Fruit fly (Drosophila melanogaster): ENCODE data around the gene CG7886.

Gene CG7886

dm6 chr3R:14654976-14655896 lies 12.9 kb upstream of the CG7886 start (continued):
- peak; percentile 96 for TF ChIP-seq sqz (GFP tag; optimal IDR thresholded peaks at IDR 0.05)
- peak; percentile 84 for TF ChIP-seq CG34422 (GFP tag; IDR thresholded peaks at IDR 0.05)
- peak; percentile 82 for TF ChIP-seq CG31441 (GFP tag; IDR thresholded peaks at IDR 0.05)
- TF ChIP-seq bigmax (GFP tag; optimal IDR thresholded peaks at IDR 0.05): peak; percentile 56
- TF ChIP-seq Hsf (GFP tag; optimal IDR thresholded peaks at IDR 0.05): peak; percentile 92
- TF ChIP-seq ranshi (GFP tag; IDR thresholded peaks at IDR 0.05): peak; percentile 94
- TF ChIP-seq CG4730 (GFP tag; IDR thresholded peaks at IDR 0.05): peak; percentile 82
- peak; percentile 95 for TF ChIP-seq CG18619 (GFP tag; optimal IDR thresholded peaks at IDR 0.05)
- TF ChIP-seq CG8478 (optimal IDR thresholded peaks at IDR 0.05): no peak
- peak; percentile 85 for TF ChIP-seq CG11247 (GFP tag; IDR thresholded peaks at IDR 0.05)
- peak; percentile 93 for TF ChIP-seq CG12219 (GFP tag; optimal IDR thresholded peaks at IDR 0.05)
- peak; percentile 89 for TF ChIP-seq ATbp (GFP tag; optimal IDR thresholded peaks at IDR 0.05)
- peak; percentile 93 for TF ChIP-seq oc (tag; optimal IDR thresholded peaks at IDR 0.05)
- peak; percentile 96 for TF ChIP-seq Hmr (GFP tag; optimal IDR thresholded peaks at IDR 0.05)
- TF ChIP-seq CG10366 (GFP tag; IDR thresholded peaks at IDR 0.05): peak; percentile 92
- TF ChIP-seq Sry-δ (GFP tag; optimal IDR thresholded peaks at IDR 0.05): peak; percentile 79
- peak; percentile 84 for TF ChIP-seq CG12942 (GFP tag; optimal IDR thresholded peaks at IDR 0.05)
- peak; percentile 88 for TF ChIP-seq CG6175 (GFP tag; IDR thresholded peaks at IDR 0.05)
- TF ChIP-seq CG13775 (GFP tag; optimal IDR thresholded peaks at IDR 0.05): peak; percentile 92
- peak; percentile 64 for TF ChIP-seq btn (GFP tag; optimal IDR thresholded peaks at IDR 0.05)
- TF ChIP-seq kay (GFP tag; optimal IDR thresholded peaks at IDR 0.05): peak; percentile 87
- peak; percentile 83 for TF ChIP-seq CG9876 (GFP tag; optimal IDR thresholded peaks at IDR 0.05)
- peak; percentile 61 for TF ChIP-seq Ets97D (GFP tag; optimal IDR thresholded peaks at IDR 0.05)
- peak; percentile 73 for TF ChIP-seq Dref (GFP tag; IDR thresholded peaks at IDR 0.05)
- TF ChIP-seq Poxn (GFP tag; IDR thresholded peaks at IDR 0.05): peak; percentile 70
- TF ChIP-seq Awh (GFP tag; IDR thresholded peaks at IDR 0.05): peak; percentile 88
- peak; percentile 69 for TF ChIP-seq Adf1 (GFP tag; IDR thresholded peaks at IDR 0.05)
- TF ChIP-seq CG32532 (GFP tag; IDR thresholded peaks at IDR 0.05): peak; percentile 95
- peak; percentile 93 for TF ChIP-seq CG1529 (GFP tag; optimal IDR thresholded peaks at IDR 0.05)
- no peak for TF ChIP-seq CG1832 (GFP tag; optimal IDR thresholded peaks at IDR 0.05)
- TF ChIP-seq gro (GFP tag; optimal IDR thresholded peaks at IDR 0.05): peak; percentile 94
- TF ChIP-seq exex (tag; optimal IDR thresholded peaks at IDR 0.05): peak; percentile 83
- TF ChIP-seq CG31224 (GFP tag; IDR thresholded peaks at IDR 0.05): peak; percentile 87
- TF ChIP-seq CG17829 (tag; optimal IDR thresholded peaks at IDR 0.05): peak; percentile 95
- TF ChIP-seq PHDP (tag; optimal IDR thresholded peaks at IDR 0.05): peak; percentile 95
- peak; percentile 89 for TF ChIP-seq HLH3B (GFP tag; IDR thresholded peaks at IDR 0.05)
- peak; percentile 84 for TF ChIP-seq Nf-YA (GFP tag; IDR thresholded peaks at IDR 0.05)
- peak; percentile 88 for TF ChIP-seq Blimp-1 (GFP tag; optimal IDR thresholded peaks at IDR 0.05)
- peak; percentile 97 for TF ChIP-seq MESR4 (GFP tag; optimal IDR thresholded peaks at IDR 0.05)
- no peak for TF ChIP-seq crol (GFP tag; IDR thresholded peaks at IDR 0.05)
- peak; percentile 93 for TF ChIP-seq bcd (GFP tag; optimal IDR thresholded peaks at IDR 0.05)
- peak; percentile 84 for TF ChIP-seq Oaz (GFP tag; IDR thresholded peaks at IDR 0.05)
- TF ChIP-seq grn (GFP tag; optimal IDR thresholded peaks at IDR 0.05): no peak
- peak in 1 of 3 experiments; percentile 91 for TF ChIP-seq lola (GFP tag; optimal IDR thresholded peaks at IDR 0.05)
- peak; percentile 91 for TF ChIP-seq nom (GFP tag; optimal IDR thresholded peaks at IDR 0.05)
- TF ChIP-seq CG8089 (GFP tag; optimal IDR thresholded peaks at IDR 0.05): peak; percentile 89
- TF ChIP-seq CG12299 (tag; optimal IDR thresholded peaks at IDR 0.05): peak; percentile 90
- TF ChIP-seq az2 (GFP tag; optimal IDR thresholded peaks at IDR 0.05): peak; percentile 92
- TF ChIP-seq CG32767 (GFP tag; IDR thresholded peaks at IDR 0.05): peak; percentile 89

All from whole organism, embryonic.